Worm (Caenorhabditis elegans): ENCODE data around the gene W06G6.15.

DNA sequence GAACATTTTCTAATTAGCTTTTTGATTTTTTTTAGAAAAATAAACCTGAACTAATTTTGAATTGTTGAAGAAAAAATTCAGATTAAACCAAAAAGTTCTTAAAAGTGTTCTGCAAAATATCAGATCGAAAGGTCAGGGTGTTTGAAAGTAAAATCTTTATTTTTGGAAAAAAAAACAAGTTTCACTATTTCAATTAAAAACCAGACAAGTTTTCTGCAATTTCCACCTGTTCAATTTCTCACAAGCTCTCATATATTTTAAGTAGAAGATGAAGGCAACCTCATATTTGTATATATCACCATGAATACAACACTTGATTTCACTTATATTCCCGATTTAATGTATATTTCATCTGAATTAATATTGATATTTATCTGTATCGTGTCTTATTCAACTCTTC is 32.9 kb downstream of the W06G6.15 start, which contains the start of gene srz-102:
- TF ChIP-seq ceh-27 (GFP tag; optimal IDR thresholded peaks at IDR 0.05): no peak
- no peak for TF ChIP-seq ama-1 (optimal IDR thresholded peaks at IDR 0.05)
- no peak for TF ChIP-seq ama-1 (GFP tag; optimal IDR thresholded peaks at IDR 0.05)
- no peak for TF ChIP-seq rcor-1 (GFP tag; IDR thresholded peaks at IDR 0.05)
